Worm (Caenorhabditis elegans): ENCODE results near the gene T12C9.7.

- TF ChIP-seq mdl-1 (tag; optimal IDR thresholded peaks at IDR 0.05) (no peak), elt-2 (tag; optimal IDR thresholded peaks at IDR 0.05) (no peak)
These were observed 28.5 kb upstream of the T12C9.7 start, which contains the start of gene T05C1.3 for ce11 chrII:4489288-4489687.

Measured in whole organism, L3 larva.